Fruit fly (Drosophila melanogaster): ENCODE data around the gene Ugt303B1.

Ugt303B1 gene

dm6 chr3R:23519395-23520101 lies 17.0 kb downstream of the Ugt303B1 start, which contains the start of gene Irk2:
TSS of gene Irk2 (minus strand) at chr3R:23519445.
- no peak for TF ChIP-seq h (optimal IDR thresholded peaks at IDR 0.05)
- no peak for TF ChIP-seq insv (optimal IDR thresholded peaks at IDR 0.05)
- TF ChIP-seq Myc (optimal IDR thresholded peaks at IDR 0.05): no peak
- no peak for TF ChIP-seq psq (optimal IDR thresholded peaks at IDR 0.05)
- TF ChIP-seq Sin3A (optimal IDR thresholded peaks at IDR 0.05): no peak
- no peak for TF ChIP-seq ttk (optimal IDR thresholded peaks at IDR 0.05)

- TF ChIP-seq Myc (optimal IDR thresholded peaks at IDR 0.05) (no peak), h (optimal IDR thresholded peaks at IDR 0.05) (no peak), psq (optimal IDR thresholded peaks at IDR 0.05) (no peak), ttk (optimal IDR thresholded peaks at IDR 0.05) (no peak), Sin3A (optimal IDR thresholded peaks at IDR 0.05) (no peak)
Observed at dm6 chr3R:23511356-23511755, 25.2 kb downstream of the Ugt303B1 start.

dm6 chr3R:23509408-23509940 lies 27.0 kb downstream of the Ugt303B1 start:
- TF ChIP-seq h (optimal IDR thresholded peaks at IDR 0.05) (no peak), Myc (optimal IDR thresholded peaks at IDR 0.05) (no peak), psq (optimal IDR thresholded peaks at IDR 0.05) (no peak), insv (optimal IDR thresholded peaks at IDR 0.05) (no peak)

- TF ChIP-seq ttk (optimal IDR thresholded peaks at IDR 0.05): no peak
- no peak for TF ChIP-seq h (optimal IDR thresholded peaks at IDR 0.05)
- no peak for TF ChIP-seq psq (optimal IDR thresholded peaks at IDR 0.05)
- no peak for TF ChIP-seq Sin3A (optimal IDR thresholded peaks at IDR 0.05)
Observed at dm6 chr3R:23508304-23508703, 28.2 kb downstream of the Ugt303B1 start.

- TF ChIP-seq insv (optimal IDR thresholded peaks at IDR 0.05): no peak
- no peak for TF ChIP-seq Myc (optimal IDR thresholded peaks at IDR 0.05)
- no peak for TF ChIP-seq h (optimal IDR thresholded peaks at IDR 0.05)
- no peak for TF ChIP-seq Sin3A (optimal IDR thresholded peaks at IDR 0.05)
- TF ChIP-seq ttk (optimal IDR thresholded peaks at IDR 0.05): no peak
- no peak for TF ChIP-seq psq (optimal IDR thresholded peaks at IDR 0.05)
Observed at dm6 chr3R:23507376-23507775, 29.1 kb downstream of the Ugt303B1 start, which contains the start of gene CG34289. TSS of gene CG34289 (minus strand) at chr3R:23507476.

dm6 chr3R:23504760-23505159 lies 31.8 kb downstream of the Ugt303B1 start:
- TF ChIP-seq insv (optimal IDR thresholded peaks at IDR 0.05) (no peak), psq (optimal IDR thresholded peaks at IDR 0.05) (no peak), ttk (optimal IDR thresholded peaks at IDR 0.05) (no peak), Myc (optimal IDR thresholded peaks at IDR 0.05) (no peak), h (optimal IDR thresholded peaks at IDR 0.05) (no peak)

dm6 chr3R:23503511-23503910 lies 33.0 kb downstream of the Ugt303B1 start:
- TF ChIP-seq Sin3A (optimal IDR thresholded peaks at IDR 0.05) (no peak), psq (optimal IDR thresholded peaks at IDR 0.05) (no peak), ttk (optimal IDR thresholded peaks at IDR 0.05) (no peak), h (optimal IDR thresholded peaks at IDR 0.05) (no peak), insv (optimal IDR thresholded peaks at IDR 0.05) (no peak), Myc (optimal IDR thresholded peaks at IDR 0.05) (no peak)

- TF ChIP-seq psq (optimal IDR thresholded peaks at IDR 0.05) (no peak), ttk (optimal IDR thresholded peaks at IDR 0.05) (no peak), h (optimal IDR thresholded peaks at IDR 0.05) (no peak), Sin3A (optimal IDR thresholded peaks at IDR 0.05) (no peak), insv (optimal IDR thresholded peaks at IDR 0.05) (no peak), Myc (optimal IDR thresholded peaks at IDR 0.05) (no peak)
Observed at dm6 chr3R:23497241-23497640, 39.3 kb downstream of the Ugt303B1 start.

dm6 chr3R:23496488-23496887 lies 40.0 kb downstream of the Ugt303B1 start:
- TF ChIP-seq insv (optimal IDR thresholded peaks at IDR 0.05): no peak

- no peak for TF ChIP-seq ttk (optimal IDR thresholded peaks at IDR 0.05)
- TF ChIP-seq h (optimal IDR thresholded peaks at IDR 0.05): no peak
- no peak for TF ChIP-seq Sin3A (optimal IDR thresholded peaks at IDR 0.05)
- TF ChIP-seq psq (optimal IDR thresholded peaks at IDR 0.05): no peak
- no peak for TF ChIP-seq insv (optimal IDR thresholded peaks at IDR 0.05)
- TF ChIP-seq Myc (optimal IDR thresholded peaks at IDR 0.05): no peak
Observed at dm6 chr3R:23487201-23487600, 49.3 kb downstream of the Ugt303B1 start, which contains the start of gene Ir94h. TSS of gene Ir94h (plus strand) at chr3R:23487501.

dm6 chr3R:23486743-23487142 lies 49.8 kb downstream of the Ugt303B1 start:
- TF ChIP-seq ttk (optimal IDR thresholded peaks at IDR 0.05) (no peak), insv (optimal IDR thresholded peaks at IDR 0.05) (no peak), Myc (optimal IDR thresholded peaks at IDR 0.05) (no peak), h (optimal IDR thresholded peaks at IDR 0.05) (no peak), Sin3A (optimal IDR thresholded peaks at IDR 0.05) (no peak), psq (optimal IDR thresholded peaks at IDR 0.05) (no peak)

All from Kc167 (cell line).